Fruit fly (Drosophila melanogaster) whole organism, prepupa: ENCODE measurements around the gene lectin-37Db.

ENCODE experiments used
- CG6276 ChIP-seq: fragments of 200-800 bp; sonication (Bioruptor generic); optimal IDR thresholded peaks from 2 replicates; lab custom pipeline; 2017; ENCODE audit warnings: missing biosample characterization, mild to moderate bottlenecking, missing genetic modification characterization
- Eip78C ChIP-seq: fragments of 200-800 bp; sonication (Bioruptor generic); peaks from one replicate; lab custom pipeline; 2016; ENCODE audit warnings: missing biosample characterization, missing genetic modification characterization

dm6 chr2L:19418017-19418416 is 858 bp upstream of the lectin-37Db start, which contains the start of gene lectin-37Da:
- no peak for TF ChIP-seq CG6276 (GFP tag; lab: Kevin White, UChicago)
- no peak for TF ChIP-seq Eip78C (GFP tag; lab: Kevin White, UChicago)
